Fruit fly (Drosophila melanogaster) whole organism, pupa: ENCODE data around the gene CG7368.

Source experiments
- CG12605 ChIP-seq: fragments of 200-800 bp; sonication (Bioruptor generic); IDR thresholded peaks from 2 replicates; pipeline ENCODE4 v1.3.6; 2022; ENCODE audit warnings: missing biosample characterization, missing genetic modification characterization
- CG13204 ChIP-seq: fragments of 200-800 bp; sonication (Bioruptor generic); optimal IDR thresholded peaks from 2 replicates; lab custom pipeline; 2018; ENCODE audit warnings: missing biosample characterization, mild to moderate bottlenecking, missing genetic modification characterization, moderate library complexity
- CG15710 ChIP-seq: fragments of 200-800 bp; sonication (Bioruptor generic); optimal IDR thresholded peaks from 2 replicates; lab custom pipeline; 2018; ENCODE audit warnings: missing biosample characterization, mild to moderate bottlenecking, missing genetic modification characterization, moderate library complexity
- CG17806 ChIP-seq: fragments of 200-800 bp; sonication (Bioruptor generic); optimal IDR thresholded peaks from 2 replicates; lab custom pipeline; 2018; ENCODE audit warnings: missing biosample characterization, mild to moderate bottlenecking, missing genetic modification characterization, moderate library complexity
- CG32121 ChIP-seq: fragments of 200-800 bp; sonication (Bioruptor generic); IDR thresholded peaks from 2 replicates; pipeline ENCODE4 v1.3.6; 2022; ENCODE audit warnings: missing biosample characterization, missing genetic modification characterization
- CG34367 ChIP-seq: fragments of 200-800 bp; sonication (Bioruptor generic); optimal IDR thresholded peaks from 2 replicates; lab custom pipeline; 2018; ENCODE audit warnings: missing biosample characterization, mild to moderate bottlenecking, missing genetic modification characterization
- CG4496 ChIP-seq: fragments of 200-800 bp; sonication (Bioruptor generic); IDR thresholded peaks from 3 replicates; pipeline ENCODE4 v1.3.6; 2022; ENCODE audit warnings: missing biosample characterization, missing genetic modification characterization
- CG8159 ChIP-seq: fragments of 200-800 bp; sonication (Bioruptor generic); optimal IDR thresholded peaks from 3 replicates; lab custom pipeline; 2018; ENCODE audit warnings: missing biosample characterization, mild to moderate bottlenecking, missing genetic modification characterization, moderate library complexity
- CG9948 ChIP-seq: fragments of 200-800 bp; sonication (Bioruptor generic); optimal IDR thresholded peaks from 2 replicates; lab custom pipeline; 2018; ENCODE audit warnings: missing biosample characterization, mild to moderate bottlenecking, missing genetic modification characterization, moderate library complexity
- D1 ChIP-seq: fragments of 200-800 bp; sonication (Bioruptor generic); optimal IDR thresholded peaks from 2 replicates; lab custom pipeline; 2018; ENCODE audit warnings: missing biosample characterization, mild to moderate bottlenecking, missing genetic modification characterization, moderate library complexity
- EcR ChIP-seq: fragments of 200-800 bp; sonication (Bioruptor generic); optimal IDR thresholded peaks from 3 replicates; lab custom pipeline; 2019; ENCODE audit warnings: missing biosample characterization, missing genetic modification characterization, mild to moderate bottlenecking, moderate library complexity, missing genetic modification reagents
- Ets98B ChIP-seq: fragments of 200-800 bp; sonication (Bioruptor generic); IDR thresholded peaks from 2 replicates; pipeline ENCODE4 v1.3.6; 2022; ENCODE audit warnings: missing biosample characterization, missing genetic modification characterization
- Pif1A ChIP-seq: fragments of 200-800 bp; sonication (Bioruptor generic); optimal IDR thresholded peaks from 3 replicates; lab custom pipeline; 2016; ENCODE audit warnings: missing biosample characterization, missing genetic modification characterization
- fd96Ca ChIP-seq: fragments of 200-800 bp; sonication (Bioruptor generic); IDR thresholded peaks from 3 replicates; pipeline ENCODE4 v1.3.6; 2022; ENCODE audit warnings: missing biosample characterization, missing genetic modification characterization

- TF ChIP-seq D1 (no peak), CG34367 (tag; lab: Kevin White, UChicago) (no peak), CG12605 (no peak), Ets98B (GFP tag; lab: Robert Waterston, UW) (no peak), CG17806 (tag; lab: Kevin White, UChicago) (no peak), CG15710 (no peak), CG32121 (GFP tag; lab: Robert Waterston, UW) (no peak), Pif1A (GFP tag; lab: Kevin White, UChicago) (no peak), CG8159 (tag; lab: Kevin White, UChicago) (no peak), EcR (no peak), CG13204 (GFP tag; lab: Kevin White, UChicago) (no peak), fd96Ca (GFP tag; lab: Robert Waterston, UW) (no peak), CG9948 (tag; lab: Kevin White, UChicago) (no peak), CG4496 (GFP tag; lab: Robert Waterston, UW) (no peak)
Observed at dm6 chr3L:11582097-11582496, 14.9 kb upstream of the CG7368 start, which contains the start of gene CG33269.
